Fruit fly (Drosophila melanogaster): ENCODE data around the gene Rpn3.

The Rpn3 gene

dm6 chr2L:19063090-19063692 lies 11.6 kb downstream of the Rpn3 start, which contains the start of gene Dus4:
Gene Dus4, plus strand, starts transcription at chr2L:19063295.
- TF ChIP-seq usp (GFP tag; optimal IDR thresholded peaks at IDR 0.05) = no peak
- no peak for TF ChIP-seq Dll (optimal IDR thresholded peaks at IDR 0.05)
- TF ChIP-seq psq (optimal IDR thresholded peaks at IDR 0.05) = no peak
- TF ChIP-seq EcR (GFP tag; optimal IDR thresholded peaks at IDR 0.05) = no peak
- no peak for TF ChIP-seq CG8478 (optimal IDR thresholded peaks at IDR 0.05)
- no peak for TF ChIP-seq pan (optimal IDR thresholded peaks at IDR 0.05)

- TF ChIP-seq usp (GFP tag; optimal IDR thresholded peaks at IDR 0.05) (no peak), Dll (optimal IDR thresholded peaks at IDR 0.05) (no peak), CG8478 (optimal IDR thresholded peaks at IDR 0.05) (no peak), pan (optimal IDR thresholded peaks at IDR 0.05) (no peak), psq (optimal IDR thresholded peaks at IDR 0.05) (no peak)
These were observed 13.1 kb downstream of the Rpn3 start, which contains the start of gene CG17343 for dm6 chr2L:19064706-19065105. Gene CG17343, plus strand, starts transcription at chr2L:19064929.

- TF ChIP-seq psq (optimal IDR thresholded peaks at IDR 0.05) (no peak), EcR (GFP tag; optimal IDR thresholded peaks at IDR 0.05) (no peak), Dll (optimal IDR thresholded peaks at IDR 0.05) (no peak), CG8478 (optimal IDR thresholded peaks at IDR 0.05) (no peak), usp (GFP tag; optimal IDR thresholded peaks at IDR 0.05) (no peak), pan (optimal IDR thresholded peaks at IDR 0.05) (no peak)
These were observed 16.8 kb downstream of the Rpn3 start for dm6 chr2L:19068393-19068792.

DNA sequence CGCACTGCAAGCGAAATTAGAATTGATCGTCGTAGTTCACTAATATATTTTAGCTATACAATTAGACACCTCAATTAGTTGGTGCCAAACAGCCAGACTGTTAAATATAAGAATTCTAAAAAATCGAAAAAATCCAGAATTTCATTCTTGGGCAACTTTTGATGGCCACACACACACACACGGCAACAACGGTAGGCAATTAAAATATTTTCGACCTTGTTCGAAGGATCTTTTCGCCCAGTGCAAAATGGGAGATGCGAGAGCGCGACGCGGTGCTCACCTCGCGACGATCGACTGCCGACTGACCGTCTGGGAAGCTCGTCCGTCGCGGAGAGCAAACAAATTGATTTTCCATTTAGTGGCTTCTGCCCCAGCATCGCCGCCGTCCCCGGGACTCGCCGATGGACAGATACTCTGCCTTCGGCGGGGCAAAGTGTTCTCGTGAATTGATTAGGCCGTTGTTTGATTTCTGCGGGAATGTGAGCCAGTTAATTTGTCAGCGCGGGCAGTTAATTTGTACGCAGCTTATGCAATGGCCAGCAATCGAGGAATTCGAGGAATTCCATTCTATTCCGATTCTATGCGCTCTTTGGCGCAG lies 18.1 kb downstream of the Rpn3 start, which contains the start of gene CG10702:
CG10702 (minus strand) TSS at position 304 of the 598 bp plus-strand sequence.
- no peak for TF ChIP-seq pan (optimal IDR thresholded peaks at IDR 0.05)
- TF ChIP-seq EcR (GFP tag; optimal IDR thresholded peaks at IDR 0.05) = no peak
- no peak for TF ChIP-seq psq (optimal IDR thresholded peaks at IDR 0.05)
- TF ChIP-seq usp (GFP tag; optimal IDR thresholded peaks at IDR 0.05) = no peak
- TF ChIP-seq Dll (optimal IDR thresholded peaks at IDR 0.05) = no peak
- TF ChIP-seq CG8478 (optimal IDR thresholded peaks at IDR 0.05) = no peak

DNA sequence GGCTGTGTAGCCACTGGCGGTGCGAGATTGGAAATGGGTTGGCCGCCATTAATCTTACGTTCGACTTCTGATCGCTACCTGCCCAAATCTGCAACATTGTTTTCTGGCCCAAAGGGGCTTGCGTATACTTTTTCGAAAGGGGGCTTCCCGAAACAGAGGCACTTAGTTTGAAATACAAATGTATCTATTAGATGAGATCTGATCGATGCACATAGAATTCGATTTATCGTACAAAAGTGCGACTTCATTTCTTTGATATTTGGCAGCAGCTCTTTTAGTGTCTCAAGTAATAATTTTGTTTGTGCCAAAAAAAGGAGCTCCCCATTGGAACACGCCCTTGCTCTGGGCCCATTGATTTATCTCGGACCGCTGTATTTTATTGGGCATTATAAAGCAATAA lies 20.1 kb downstream of the Rpn3 start:
- no peak for TF ChIP-seq pan (optimal IDR thresholded peaks at IDR 0.05)
- TF ChIP-seq Dll (optimal IDR thresholded peaks at IDR 0.05) = no peak
- TF ChIP-seq usp (GFP tag; optimal IDR thresholded peaks at IDR 0.05) = no peak
- TF ChIP-seq psq (optimal IDR thresholded peaks at IDR 0.05) = no peak
- TF ChIP-seq CG8478 (optimal IDR thresholded peaks at IDR 0.05) = no peak
- TF ChIP-seq EcR (GFP tag; optimal IDR thresholded peaks at IDR 0.05) = no peak

DNA sequence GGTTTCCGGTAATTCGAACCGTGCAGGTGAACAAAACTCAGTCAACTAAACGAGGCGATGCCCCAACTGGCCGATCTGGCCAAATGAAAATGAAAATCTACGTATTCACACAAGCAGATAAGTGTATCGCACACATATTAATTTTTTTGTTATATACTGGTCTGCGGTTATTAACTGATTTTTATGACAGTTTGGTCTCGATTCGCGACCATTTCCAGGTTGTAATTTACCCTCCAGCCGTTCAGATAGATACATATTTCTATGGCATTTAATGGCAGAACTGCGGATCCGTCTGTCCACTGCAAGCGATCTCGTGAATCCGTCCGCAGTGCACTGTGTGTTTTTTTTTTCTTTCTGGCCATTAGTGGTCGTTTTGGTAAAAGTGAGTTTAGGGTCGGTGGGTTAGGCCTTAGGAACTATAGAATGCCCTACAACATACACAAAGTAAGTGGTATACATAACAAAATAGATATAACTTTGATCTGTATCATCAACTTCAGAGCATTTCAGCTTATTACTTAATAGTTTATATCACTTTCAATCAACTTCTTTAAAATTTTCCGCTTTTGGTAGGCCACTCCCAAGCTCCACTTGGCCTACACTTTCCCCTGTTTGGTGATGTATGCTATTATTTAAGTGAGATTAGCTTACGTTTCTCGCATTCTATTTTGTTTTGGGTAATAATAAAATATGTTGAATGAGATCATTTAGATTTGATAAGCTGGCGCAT lies 22.7 kb downstream of the Rpn3 start, which contains the start of gene CG17572:
CG17572 (minus strand) TSS at position 51 of the 730 bp plus-strand sequence.
- TF ChIP-seq psq (optimal IDR thresholded peaks at IDR 0.05) (no peak), CG8478 (optimal IDR thresholded peaks at IDR 0.05) (no peak), pan (optimal IDR thresholded peaks at IDR 0.05) (no peak), EcR (GFP tag; optimal IDR thresholded peaks at IDR 0.05) (no peak), usp (GFP tag; optimal IDR thresholded peaks at IDR 0.05) (no peak), Dll (optimal IDR thresholded peaks at IDR 0.05) (no peak)

DNA sequence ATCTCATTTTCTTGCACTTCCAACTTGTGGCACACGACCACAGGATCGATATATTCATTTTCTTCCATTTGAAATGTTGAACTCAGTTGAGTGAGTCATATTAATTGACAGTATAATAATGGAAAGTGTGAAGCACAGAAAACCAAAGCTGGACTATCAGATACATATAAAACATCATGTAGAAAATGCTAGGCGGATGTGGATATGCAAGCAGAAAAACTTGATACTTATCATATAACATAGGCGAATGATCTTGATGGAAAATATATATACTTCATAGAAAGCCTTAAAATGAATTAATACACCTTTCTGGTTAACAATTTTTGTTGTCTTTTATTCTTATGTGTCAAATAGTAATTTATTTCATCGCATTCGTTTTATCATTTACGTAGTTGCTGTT lies 27.3 kb downstream of the Rpn3 start, which contains the start of gene CG10700:
CG10700 (minus strand) TSS at position 101 of the 400 bp plus-strand sequence.
- TF ChIP-seq CG8478 (optimal IDR thresholded peaks at IDR 0.05) (no peak), pan (optimal IDR thresholded peaks at IDR 0.05) (no peak), usp (GFP tag; optimal IDR thresholded peaks at IDR 0.05) (no peak), psq (optimal IDR thresholded peaks at IDR 0.05) (no peak), Dll (optimal IDR thresholded peaks at IDR 0.05) (no peak), EcR (GFP tag; optimal IDR thresholded peaks at IDR 0.05) (no peak)

dm6 chr2L:19079742-19080141 lies 28.2 kb downstream of the Rpn3 start:
- TF ChIP-seq usp (GFP tag; optimal IDR thresholded peaks at IDR 0.05) = no peak

dm6 chr2L:19083320-19083764 lies 31.8 kb downstream of the Rpn3 start:
- TF ChIP-seq EcR (GFP tag; optimal IDR thresholded peaks at IDR 0.05) (no peak), usp (GFP tag; optimal IDR thresholded peaks at IDR 0.05) (no peak), pan (optimal IDR thresholded peaks at IDR 0.05) (no peak), CG8478 (optimal IDR thresholded peaks at IDR 0.05) (no peak), psq (optimal IDR thresholded peaks at IDR 0.05) (no peak), Dll (optimal IDR thresholded peaks at IDR 0.05) (no peak)

- no peak for TF ChIP-seq Dll (optimal IDR thresholded peaks at IDR 0.05)
These were observed 37.3 kb downstream of the Rpn3 start for dm6 chr2L:19088895-19089294.

DNA sequence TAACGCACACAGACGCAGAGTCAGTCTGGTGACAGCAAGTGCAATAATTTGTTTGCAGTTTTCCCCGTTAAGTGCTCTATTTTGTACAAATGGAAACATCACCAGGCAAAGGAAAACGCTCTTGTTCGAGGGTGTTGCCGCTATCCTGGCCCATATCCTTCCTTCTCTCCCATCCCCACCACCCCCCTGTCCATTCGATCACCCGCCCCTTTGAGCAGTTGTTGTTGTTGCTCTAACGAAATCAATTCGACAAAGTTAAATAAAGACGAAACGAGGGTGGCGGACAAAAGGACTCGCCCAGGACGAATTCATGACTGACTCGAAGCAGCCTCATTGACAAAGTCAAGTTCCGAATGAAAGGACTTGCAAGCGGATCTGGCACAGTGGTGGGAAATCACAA lies 37.8 kb downstream of the Rpn3 start:
- TF ChIP-seq psq (optimal IDR thresholded peaks at IDR 0.05) (no peak), usp (GFP tag; optimal IDR thresholded peaks at IDR 0.05) (no peak), CG8478 (optimal IDR thresholded peaks at IDR 0.05) (no peak), pan (optimal IDR thresholded peaks at IDR 0.05) (no peak), EcR (GFP tag; optimal IDR thresholded peaks at IDR 0.05) (no peak), Dll (optimal IDR thresholded peaks at IDR 0.05) (no peak)

- TF ChIP-seq usp (GFP tag; optimal IDR thresholded peaks at IDR 0.05) (no peak), psq (optimal IDR thresholded peaks at IDR 0.05) (no peak), EcR (GFP tag; optimal IDR thresholded peaks at IDR 0.05) (no peak), CG8478 (optimal IDR thresholded peaks at IDR 0.05) (no peak), pan (optimal IDR thresholded peaks at IDR 0.05) (no peak), Dll (optimal IDR thresholded peaks at IDR 0.05) (no peak)
These were observed 42.3 kb downstream of the Rpn3 start for dm6 chr2L:19093868-19094267.
